Fruit fly (Drosophila melanogaster): ENCODE data around the gene CG14223.

Gene CG14223

dm6 chrX:19704083-19704482 lies 40.3 kb upstream of the CG14223 start, which contains the start of the genes CG14230 and CG14232 (continued):
- TF ChIP-seq oc (tag; optimal IDR thresholded peaks at IDR 0.05), result no peak
- TF ChIP-seq CG43689 (GFP tag; IDR thresholded peaks at IDR 0.05), result no peak
- peak; percentile 47 for TF ChIP-seq Elba2 (GFP tag; optimal IDR thresholded peaks at IDR 0.05)
- TF ChIP-seq Spps (tag; optimal IDR thresholded peaks at IDR 0.05), result no peak
- peak; percentile 42 for TF ChIP-seq BEAF-32 (GFP tag; optimal IDR thresholded peaks at IDR 0.05)
- peak; percentile 41 for TF ChIP-seq CG15514 (GFP tag; optimal IDR thresholded peaks at IDR 0.05)
- no peak for TF ChIP-seq sens-2 (GFP tag; IDR thresholded peaks at IDR 0.05)
- no peak for TF ChIP-seq onecut (GFP tag; IDR thresholded peaks at IDR 0.05)
- peak; percentile 61 for TF ChIP-seq Abd-B (GFP tag; optimal IDR thresholded peaks at IDR 0.05)
- TF ChIP-seq ato (GFP tag; IDR thresholded peaks at IDR 0.05; ENCODE audit: partially characterized antibody), result no peak
- no peak for TF ChIP-seq sr (GFP tag; IDR thresholded peaks at IDR 0.05)
- TF ChIP-seq Atf3 (GFP tag; optimal IDR thresholded peaks at IDR 0.05), result no peak
- TF ChIP-seq tx (GFP tag; optimal IDR thresholded peaks at IDR 0.05), result no peak
- no peak for TF ChIP-seq ftz-f1 (GFP tag; optimal IDR thresholded peaks at IDR 0.05)
- TF ChIP-seq btn (GFP tag; optimal IDR thresholded peaks at IDR 0.05), result no peak
- TF ChIP-seq wek (GFP tag; optimal IDR thresholded peaks at IDR 0.05), result no peak
- peak; percentile 33 for TF ChIP-seq CG12391 (tag; optimal IDR thresholded peaks at IDR 0.05)
- no peak for TF ChIP-seq Mes4 (GFP tag; optimal IDR thresholded peaks at IDR 0.05)
- no peak for TF ChIP-seq chm (GFP tag; IDR thresholded peaks at IDR 0.05)
- TF ChIP-seq CG17568 (GFP tag; optimal IDR thresholded peaks at IDR 0.05), result no peak
- no peak for TF ChIP-seq CG2202 (tag; optimal IDR thresholded peaks at IDR 0.05)
- TF ChIP-seq CG9876 (GFP tag; optimal IDR thresholded peaks at IDR 0.05), result no peak
- TF ChIP-seq CG18764 (GFP tag; optimal IDR thresholded peaks at IDR 0.05), result peak; percentile 21
- TF ChIP-seq CG12769 (tag; optimal IDR thresholded peaks at IDR 0.05), result no peak
- TF ChIP-seq CG3847 (GFP tag; IDR thresholded peaks at IDR 0.05), result no peak; the same call in 1 of the 2 replicates
- no peak for TF ChIP-seq CG18619 (GFP tag; optimal IDR thresholded peaks at IDR 0.05)
- no peak for TF ChIP-seq pb (GFP tag; optimal IDR thresholded peaks at IDR 0.05)
- no peak for TF ChIP-seq jing (GFP tag; optimal IDR thresholded peaks at IDR 0.05)
- TF ChIP-seq shn (GFP tag; optimal IDR thresholded peaks at IDR 0.05), result no peak
- TF ChIP-seq corto (GFP tag; optimal IDR thresholded peaks at IDR 0.05), result no peak
- no peak for TF ChIP-seq CG5180 (GFP tag; optimal IDR thresholded peaks at IDR 0.05)
- TF ChIP-seq CG15479 (GFP tag; optimal IDR thresholded peaks at IDR 0.05), result no peak
- no peak for TF ChIP-seq CG12155 (GFP tag; optimal IDR thresholded peaks at IDR 0.05)
- TF ChIP-seq CG5245 (GFP tag; optimal IDR thresholded peaks at IDR 0.05), result no peak
- TF ChIP-seq Hsf (GFP tag; optimal IDR thresholded peaks at IDR 0.05), result no peak
- no peak for TF ChIP-seq jigr1 (GFP tag; IDR thresholded peaks at IDR 0.05)
- TF ChIP-seq CG9727 (GFP tag; optimal IDR thresholded peaks at IDR 0.05), result no peak
- no peak for TF ChIP-seq CG9609 (GFP tag; optimal IDR thresholded peaks at IDR 0.05)
- TF ChIP-seq Hmx (GFP tag; optimal IDR thresholded peaks at IDR 0.05), result no peak
- no peak for TF ChIP-seq Dad (GFP tag; optimal IDR thresholded peaks at IDR 0.05)
- no peak for TF ChIP-seq Ravus (GFP tag; IDR thresholded peaks at IDR 0.05)
- TF ChIP-seq bowl (GFP tag; IDR thresholded peaks at IDR 0.05), result no peak
- TF ChIP-seq YL-1 (GFP tag; optimal IDR thresholded peaks at IDR 0.05), result peak; percentile 87
- no peak for TF ChIP-seq Atf6 (GFP tag; IDR thresholded peaks at IDR 0.05)
- TF ChIP-seq CG5953 (GFP tag; IDR thresholded peaks at IDR 0.05), result no peak
- TF ChIP-seq CG30403 (GFP tag; optimal IDR thresholded peaks at IDR 0.05), result no peak
- no peak for TF ChIP-seq gsb (GFP tag; IDR thresholded peaks at IDR 0.05)
- TF ChIP-seq croc (GFP tag; conservative IDR thresholded peaks at IDR 0.05), result no peak
- TF ChIP-seq Awh (GFP tag; IDR thresholded peaks at IDR 0.05), result no peak
- TF ChIP-seq Ets97D (GFP tag; optimal IDR thresholded peaks at IDR 0.05), result peak; percentile 55
- no peak for TF ChIP-seq tin (GFP tag; optimal IDR thresholded peaks at IDR 0.05)
- TF ChIP-seq CG18476 (GFP tag; optimal IDR thresholded peaks at IDR 0.05), result no peak
- no peak for TF ChIP-seq CG12071 (GFP tag; optimal IDR thresholded peaks at IDR 0.05)

Measured in whole organism, embryonic.